Fruit fly (Drosophila melanogaster): ENCODE results near the gene CG3557.

Gene CG3557

DNA sequence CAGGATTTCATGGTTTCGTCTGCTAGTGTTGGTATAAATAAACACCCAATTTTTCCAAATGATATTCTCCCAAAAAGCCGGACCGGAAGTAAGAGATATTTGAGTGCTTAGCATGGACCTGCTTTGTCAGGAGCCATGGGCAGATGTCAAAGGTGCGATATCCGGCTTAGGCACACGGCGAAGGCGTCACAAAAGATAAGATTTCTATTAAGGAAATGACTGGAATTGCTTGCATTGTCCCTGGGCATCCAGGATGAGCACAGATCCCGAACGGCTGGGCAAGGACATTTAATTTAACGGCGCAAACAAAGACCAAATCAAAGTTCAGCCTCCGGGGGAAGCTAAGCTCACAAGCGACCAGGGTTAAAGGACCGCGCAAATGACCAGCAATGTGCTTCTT, at the start of gene CG3557:
TSS of gene CG3557 (minus strand) at position 101 of the 400 bp plus-strand sequence.
- TF ChIP-seq CG1621 (tag; optimal IDR thresholded peaks at IDR 0.05): no peak
- no peak for TF ChIP-seq acj6 (GFP tag; optimal IDR thresholded peaks at IDR 0.05)
- TF ChIP-seq Hr4 (GFP tag; optimal IDR thresholded peaks at IDR 0.05): no peak
- no peak for TF ChIP-seq CG11902 (GFP tag; optimal IDR thresholded peaks at IDR 0.05)
- no peak for TF ChIP-seq Smox (GFP tag; optimal IDR thresholded peaks at IDR 0.05)
- TF ChIP-seq CG34406 (GFP tag; optimal IDR thresholded peaks at IDR 0.05): no peak
- TF ChIP-seq Hr38 (GFP tag; optimal IDR thresholded peaks at IDR 0.05): no peak
- no peak for TF ChIP-seq Ets21C (GFP tag; optimal IDR thresholded peaks at IDR 0.05)
- TF ChIP-seq Blimp-1 (GFP tag; optimal IDR thresholded peaks at IDR 0.05): no peak
- TF ChIP-seq Hr39 (GFP tag; optimal IDR thresholded peaks at IDR 0.05): no peak
- no peak for TF ChIP-seq topi (GFP tag; optimal IDR thresholded peaks at IDR 0.05)
- no peak for TF ChIP-seq CG10631 (GFP tag; optimal IDR thresholded peaks at IDR 0.05)
- TF ChIP-seq CG4318 (GFP tag; optimal IDR thresholded peaks at IDR 0.05): no peak
- TF ChIP-seq net (GFP tag; optimal IDR thresholded peaks at IDR 0.05): no peak
- no peak for TF ChIP-seq CG8119 (GFP tag; IDR thresholded peaks at IDR 0.05)
- no peak for TF ChIP-seq fd59A (GFP tag; optimal IDR thresholded peaks at IDR 0.05)
- TF ChIP-seq CG8319 (GFP tag; optimal IDR thresholded peaks at IDR 0.05): no peak
- no peak for TF ChIP-seq CG15336 (GFP tag; IDR thresholded peaks at IDR 0.05)

DNA sequence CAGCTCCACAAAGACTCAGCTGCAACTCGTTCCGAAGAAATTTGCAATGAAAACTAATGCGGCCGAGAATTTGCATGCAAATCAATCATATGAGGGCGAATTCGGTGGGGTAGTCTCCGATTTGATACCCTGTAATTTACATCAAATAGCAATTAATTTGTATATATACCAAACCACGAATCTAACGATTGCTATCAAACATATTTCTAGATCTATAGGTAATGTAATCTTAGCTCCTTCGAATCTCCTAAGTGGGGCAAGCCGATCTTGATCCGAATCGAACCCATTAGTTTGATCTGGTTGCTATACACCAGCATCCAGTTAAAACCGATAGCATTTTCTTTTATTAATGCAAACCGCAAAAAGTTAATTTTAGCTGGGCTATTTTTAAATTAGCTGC, 48.6 kb upstream of the CG3557 start:
- TF ChIP-seq Sox15 (GFP tag; optimal IDR thresholded peaks at IDR 0.05) (no peak), CG10669 (GFP tag; optimal IDR thresholded peaks at IDR 0.05) (peak; percentile 22), Eip78C (GFP tag) (peak; percentile 60), OdsH (GFP tag; optimal IDR thresholded peaks at IDR 0.05) (peak; percentile 12), CG8119 (GFP tag; IDR thresholded peaks at IDR 0.05) (peak; percentile 26; the same call in 1 of the 3 replicates), CG15336 (GFP tag; IDR thresholded peaks at IDR 0.05) (peak; percentile 36; the same call in 1 of the 2 replicates), cyc (GFP tag; optimal IDR thresholded peaks at IDR 0.05) (no peak), pdm3 (GFP tag; optimal IDR thresholded peaks at IDR 0.05) (peak; percentile 4), CG11294 (GFP tag; IDR thresholded peaks at IDR 0.05) (no peak), achi (GFP tag; optimal IDR thresholded peaks at IDR 0.05) (peak; percentile 3), CG31627 (GFP tag; optimal IDR thresholded peaks at IDR 0.05) (peak; percentile 2), eg (GFP tag; IDR thresholded peaks at IDR 0.05) (peak; percentile 46; the same call in 1 of the 3 replicates), CG6163 (GFP tag; IDR thresholded peaks at IDR 0.05) (peak; percentile 53; the same call in 2 of the 3 replicates), Gug (GFP tag; IDR thresholded peaks at IDR 0.05) (no peak), Hr4 (GFP tag; optimal IDR thresholded peaks at IDR 0.05) (peak; percentile 51), CG3919 (GFP tag; optimal IDR thresholded peaks at IDR 0.05) (peak; percentile 11), CG32006 (GFP tag; optimal IDR thresholded peaks at IDR 0.05) (peak; percentile 62), Eip75B (GFP tag; optimal IDR thresholded peaks at IDR 0.05) (no peak)

DNA sequence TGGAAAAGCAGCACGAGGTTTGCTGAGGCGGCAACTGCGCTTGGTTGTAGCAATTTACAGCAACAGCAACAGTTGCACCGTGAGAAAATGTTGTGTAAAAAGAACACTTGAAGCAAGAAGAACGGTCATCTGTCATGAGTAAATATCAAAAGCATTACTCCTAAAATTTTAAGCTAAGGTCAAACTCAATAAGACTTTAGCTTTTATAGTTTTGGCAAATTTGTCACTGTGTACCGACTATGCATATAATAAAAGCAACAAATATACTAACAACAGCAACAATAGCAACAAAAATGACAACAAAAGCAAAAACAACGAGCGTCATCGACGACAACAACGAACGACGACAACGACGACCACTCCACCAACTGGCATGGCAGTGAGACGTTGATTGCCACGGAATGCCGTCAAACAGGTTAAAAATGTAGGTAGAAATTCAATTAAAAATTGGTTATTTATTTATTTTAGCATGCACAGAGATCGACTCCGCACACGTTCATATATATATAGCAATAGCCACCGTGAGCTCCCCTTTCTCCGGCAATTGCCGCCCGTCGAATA, 48.0 kb upstream of the CG3557 start:
- TF ChIP-seq CG7368 (GFP tag; optimal IDR thresholded peaks at IDR 0.05): peak; percentile 98
- peak; percentile 86 for TF ChIP-seq Ets21C (GFP tag; optimal IDR thresholded peaks at IDR 0.05)
- TF ChIP-seq fd85E (GFP tag; optimal IDR thresholded peaks at IDR 0.05): peak; percentile 90
- peak; percentile 96 for TF ChIP-seq CG11902 (GFP tag; optimal IDR thresholded peaks at IDR 0.05)
- peak; percentile 99 for TF ChIP-seq OdsH (GFP tag; optimal IDR thresholded peaks at IDR 0.05)
- TF ChIP-seq Hr39 (GFP tag; optimal IDR thresholded peaks at IDR 0.05): peak; percentile 90
- TF ChIP-seq Gug (GFP tag; IDR thresholded peaks at IDR 0.05): peak; percentile 97
- TF ChIP-seq Met (GFP tag; optimal IDR thresholded peaks at IDR 0.05): peak; percentile 87
- TF ChIP-seq CG32006 (GFP tag; optimal IDR thresholded peaks at IDR 0.05): peak; percentile 99
- TF ChIP-seq fd59A (GFP tag; optimal IDR thresholded peaks at IDR 0.05): peak; percentile 99
- TF ChIP-seq CG6808 (GFP tag; optimal IDR thresholded peaks at IDR 0.05): peak; percentile 99
- TF ChIP-seq achi (GFP tag; optimal IDR thresholded peaks at IDR 0.05): peak; percentile 97
- TF ChIP-seq CG10631 (GFP tag; optimal IDR thresholded peaks at IDR 0.05): peak; percentile 98
- peak; percentile 24 for TF ChIP-seq Blimp-1 (GFP tag; optimal IDR thresholded peaks at IDR 0.05)
- peak; percentile 99 for TF ChIP-seq CG6163 (GFP tag; IDR thresholded peaks at IDR 0.05)
- TF ChIP-seq CG15336 (GFP tag; IDR thresholded peaks at IDR 0.05): peak; percentile 98
- TF ChIP-seq CG6792 (GFP tag; optimal IDR thresholded peaks at IDR 0.05): peak; percentile 97
- peak; percentile 99 for TF ChIP-seq eg (GFP tag; IDR thresholded peaks at IDR 0.05)
- TF ChIP-seq CG8632 (GFP tag; optimal IDR thresholded peaks at IDR 0.05): peak; percentile 96
- peak; percentile 98 to 99 for TF ChIP-seq salr (GFP tag; optimal IDR thresholded peaks at IDR 0.05)
- peak; percentile 95 for TF ChIP-seq CG11294 (GFP tag; IDR thresholded peaks at IDR 0.05)
- TF ChIP-seq topi (GFP tag; optimal IDR thresholded peaks at IDR 0.05): peak; percentile 92
- peak; percentile 95 for TF ChIP-seq CG34406 (GFP tag; optimal IDR thresholded peaks at IDR 0.05)
- peak; percentile 98 for TF ChIP-seq Eip75B (GFP tag; optimal IDR thresholded peaks at IDR 0.05)
- peak; percentile 99 for TF ChIP-seq CG10669 (GFP tag; optimal IDR thresholded peaks at IDR 0.05)
- peak; percentile 97 for TF ChIP-seq CG6276 (GFP tag; optimal IDR thresholded peaks at IDR 0.05)
- TF ChIP-seq Lpt (GFP tag; optimal IDR thresholded peaks at IDR 0.05): peak; percentile 99
- TF ChIP-seq svp (GFP tag): peak; percentile 95
- TF ChIP-seq lz (GFP tag; optimal IDR thresholded peaks at IDR 0.05): peak; percentile 91
- peak; percentile 98 for TF ChIP-seq CG8119 (GFP tag; IDR thresholded peaks at IDR 0.05)
- TF ChIP-seq CG16779 (tag; optimal IDR thresholded peaks at IDR 0.05): peak; percentile 95
- peak; percentile 90 for TF ChIP-seq cyc (GFP tag; optimal IDR thresholded peaks at IDR 0.05)

All from whole organism, prepupa.